Worm (Caenorhabditis elegans): ENCODE data around the gene srsx-10.

- no peak for TF ChIP-seq ces-1 (GFP tag; optimal IDR thresholded peaks at IDR 0.05)
- TF ChIP-seq zag-1 (tag; optimal IDR thresholded peaks at IDR 0.05), result no peak
- no peak for TF ChIP-seq lsy-2 (tag; optimal IDR thresholded peaks at IDR 0.05)
- no peak for TF ChIP-seq nhr-11 (tag; optimal IDR thresholded peaks at IDR 0.05)
- TF ChIP-seq F37D6.2 (tag; optimal IDR thresholded peaks at IDR 0.05), result no peak
- TF ChIP-seq lin-39 (tag; optimal IDR thresholded peaks at IDR 0.05), result no peak
- TF ChIP-seq ama-1 (optimal IDR thresholded peaks at IDR 0.05), result no peak
- TF ChIP-seq daf-12 (tag; optimal IDR thresholded peaks at IDR 0.05), result no peak
Observed at ce11 chrV:4934406-4934805, 40.2 kb downstream of the srsx-10 start, which contains the start of gene catp-2.

Data from whole organism, L4 larva.